Worm (Caenorhabditis elegans) whole organism, L4/young adult: ENCODE results near the gene ztf-13.

Source experiments
- W03F9.2 ChIP-seq: fragments of 150-350 bp; optimal IDR thresholded peaks from 2 replicates; lab custom pipeline; 2014; ENCODE audit warnings: missing biosample characterization, missing genetic modification characterization
- dao-5 ChIP-seq: sonication (generic microtip); optimal IDR thresholded peaks from 2 replicates; lab custom pipeline; 2016; ENCODE audit warnings: missing genotype, missing genetic modification characterization, moderate library complexity, missing compliant biosample characterization
- him-1 ChIP-seq: sonication (generic microtip); optimal IDR thresholded peaks from 2 replicates; lab custom pipeline; 2016; ENCODE audit warnings: missing genotype, missing genetic modification reagents, missing genetic modification characterization, missing compliant biosample characterization

The ztf-13 gene

ce11 chrX:3115134-3116032, 13.4 kb upstream of the ztf-13 start:
- no peak for TF ChIP-seq him-1 (tag; lab: Kevin White, UChicago)
- peak; percentile 26 for TF ChIP-seq W03F9.2 (tag; lab: Kevin White, UChicago)

ce11 chrX:3114306-3115133, 12.5 kb upstream of the ztf-13 start, which contains the start of gene gpd-2:
Gene gpd-2, minus strand, starts transcription at chrX:3114689.
- TF ChIP-seq him-1 (tag; lab: Kevin White, UChicago): no peak
- no peak for TF ChIP-seq W03F9.2 (tag; lab: Kevin White, UChicago)
- TF ChIP-seq dao-5 (tag; lab: Kevin White, UChicago): no peak

- TF ChIP-seq him-1 (tag; lab: Kevin White, UChicago) (no peak), W03F9.2 (tag; lab: Kevin White, UChicago) (no peak), dao-5 (tag; lab: Kevin White, UChicago) (no peak)
Measured at ce11 chrX:3112946-3113427, 11.0 kb upstream of the ztf-13 start, which contains the start of gene gpd-3. Gene gpd-3, minus strand, starts transcription at chrX:3113341.

- TF ChIP-seq W03F9.2 (tag; lab: Kevin White, UChicago) (no peak), him-1 (tag; lab: Kevin White, UChicago) (no peak), dao-5 (tag; lab: Kevin White, UChicago) (no peak)
Measured at ce11 chrX:3111687-3112086, 9.7 kb upstream of the ztf-13 start.

DNA sequence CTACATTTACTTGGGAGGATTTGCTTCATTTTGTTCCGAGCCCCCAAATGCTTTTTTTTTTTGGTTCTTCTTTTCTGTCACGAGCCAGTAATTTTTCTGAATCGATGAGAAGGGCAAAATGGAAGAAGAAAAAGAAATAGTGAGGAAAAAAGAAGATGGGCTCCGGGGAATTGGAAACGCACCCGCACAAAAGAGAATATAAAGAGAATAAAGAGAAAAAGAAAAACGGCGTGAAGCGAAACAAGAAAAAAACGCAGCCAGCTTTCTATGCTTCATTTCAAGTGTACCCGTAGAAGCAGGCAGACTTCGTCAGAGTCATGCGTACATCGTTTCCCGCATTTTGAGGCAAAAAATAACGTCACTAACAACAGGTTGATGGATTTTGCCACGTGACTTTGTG, 9.1 kb upstream of the ztf-13 start:
- TF ChIP-seq dao-5 (tag; lab: Kevin White, UChicago): no peak
- TF ChIP-seq W03F9.2 (tag; lab: Kevin White, UChicago): no peak
- peak; percentile 76 for TF ChIP-seq him-1 (tag; lab: Kevin White, UChicago)

DNA sequence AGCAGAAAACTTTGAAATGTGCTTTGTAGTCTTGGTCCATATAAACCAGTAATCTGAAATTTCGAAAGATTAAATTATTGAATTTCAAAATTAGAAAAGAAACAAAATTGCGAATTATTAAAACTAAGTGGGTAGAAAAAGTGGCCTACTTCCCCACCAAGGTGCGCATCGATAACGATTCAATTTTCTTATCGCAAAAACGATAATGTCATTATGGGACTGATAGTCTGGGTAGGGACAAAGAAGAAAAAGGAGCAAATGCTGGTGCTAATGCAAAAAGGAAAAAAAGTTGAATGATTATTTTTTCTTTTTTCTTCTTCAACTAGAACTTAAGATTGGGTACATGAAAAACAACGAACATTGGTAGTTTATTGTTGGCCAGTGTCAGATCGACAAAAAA, 8.6 kb upstream of the ztf-13 start, which contains the start of gene gpcp-1:
Gene gpcp-1 (minus strand): TSS at position 53 of the 400 bp plus-strand sequence.
- no peak for TF ChIP-seq dao-5 (tag; lab: Kevin White, UChicago)
- no peak for TF ChIP-seq him-1 (tag; lab: Kevin White, UChicago)

ce11 chrX:3108603-3109002, 6.6 kb upstream of the ztf-13 start:
- TF ChIP-seq W03F9.2 (tag; lab: Kevin White, UChicago): no peak

DNA sequence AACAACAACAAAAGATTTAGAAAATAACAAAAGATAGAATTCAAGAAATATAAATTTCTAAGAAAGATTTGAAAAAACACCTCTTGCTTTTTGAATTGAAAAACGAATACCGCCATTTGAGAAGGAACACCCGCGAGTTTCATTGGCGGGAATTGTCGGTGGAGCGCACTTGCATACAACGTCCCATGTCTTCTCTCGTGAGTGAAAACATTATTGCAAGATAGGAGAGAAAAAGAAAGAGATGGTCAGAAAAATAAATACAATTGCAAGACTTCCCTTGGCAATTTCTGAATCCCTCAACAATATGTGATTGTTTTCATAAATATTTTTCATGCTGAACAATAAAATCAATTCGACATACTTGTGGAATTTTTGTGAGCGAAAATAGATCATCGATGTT, 4.2 kb upstream of the ztf-13 start, which contains the start of gene K10B3.5:
Gene K10B3.5 (minus strand): TSS at position 343 of the 400 bp plus-strand sequence.
- TF ChIP-seq W03F9.2 (tag; lab: Kevin White, UChicago) (peak; percentile 56), dao-5 (tag; lab: Kevin White, UChicago) (no peak), him-1 (tag; lab: Kevin White, UChicago) (peak; percentile 41)

ce11 chrX:3102817-3103216, 842 bp upstream of the ztf-13 start:
- TF ChIP-seq him-1 (tag; lab: Kevin White, UChicago) (no peak), W03F9.2 (tag; lab: Kevin White, UChicago) (no peak), dao-5 (tag; lab: Kevin White, UChicago) (no peak)

ce11 chrX:3101562-3101961, 413 bp downstream of the ztf-13 start:
- no peak for TF ChIP-seq him-1 (tag; lab: Kevin White, UChicago)

- TF ChIP-seq W03F9.2 (tag; lab: Kevin White, UChicago): peak; percentile 93
- TF ChIP-seq him-1 (tag; lab: Kevin White, UChicago): peak; percentile 80
- no peak for TF ChIP-seq dao-5 (tag; lab: Kevin White, UChicago)
Measured at ce11 chrX:3099832-3100231, 2.1 kb downstream of the ztf-13 start, which contains the start of gene sec-3. Gene sec-3, minus strand, starts transcription at chrX:3099852.

ce11 chrX:3094304-3094703, 7.7 kb downstream of the ztf-13 start, which contains the start of gene wrt-2:
Gene wrt-2, minus strand, starts transcription at chrX:3094349.
- no peak for TF ChIP-seq W03F9.2 (tag; lab: Kevin White, UChicago)
- TF ChIP-seq dao-5 (tag; lab: Kevin White, UChicago): no peak
- no peak for TF ChIP-seq him-1 (tag; lab: Kevin White, UChicago)

- TF ChIP-seq him-1 (tag; lab: Kevin White, UChicago) (no peak), dao-5 (tag; lab: Kevin White, UChicago) (no peak)
Measured at ce11 chrX:3092460-3092859, 9.5 kb downstream of the ztf-13 start.
